Worm (Caenorhabditis elegans) whole organism, L3 larva: Measurements from ENCODE around the gene pcp-1.

Source experiments
- aly-2 ChIP-seq: fragments of 150-350 bp; optimal IDR thresholded peaks from 2 replicates; lab custom pipeline; 2014; ENCODE audit warnings: missing biosample characterization, missing genetic modification characterization
- jun-1 ChIP-seq: fragments of 150-350 bp; optimal IDR thresholded peaks from 2 replicates; lab custom pipeline; 2014; ENCODE audit warnings: missing biosample characterization, missing genetic modification reagents, missing genetic modification characterization
- nhr-237 ChIP-seq: fragments of 150-350 bp; optimal IDR thresholded peaks from 2 replicates; lab custom pipeline; 2014; ENCODE audit warnings: missing biosample characterization, missing genetic modification characterization
- nhr-77 ChIP-seq: fragments of 150-350 bp; optimal IDR thresholded peaks from 2 replicates; lab custom pipeline; 2014; ENCODE audit warnings: missing biosample characterization, missing genetic modification characterization
- snpc-4 ChIP-seq: fragments of 150-350 bp; optimal IDR thresholded peaks from 2 replicates; lab custom pipeline; 2014; ENCODE audit warnings: missing biosample characterization, missing genetic modification characterization
- tbx-2 ChIP-seq: sonication (generic microtip); optimal IDR thresholded peaks from 2 replicates; lab custom pipeline; 2016; ENCODE audit warnings: mild to moderate bottlenecking, missing genetic modification characterization, missing compliant biosample characterization
- unc-62 ChIP-seq: fragments of 150-350 bp; sonication (generic microtip); optimal IDR thresholded peaks from 4 replicates; lab custom pipeline; 2014; ENCODE audit warnings: missing biosample characterization, missing genetic modification reagents, missing genetic modification characterization
- ztf-11 ChIP-seq: fragments of 150-350 bp; optimal IDR thresholded peaks from 2 replicates; lab custom pipeline; 2014; ENCODE audit warnings: missing biosample characterization, missing genetic modification characterization

- TF ChIP-seq nhr-77, result no peak
- no peak for TF ChIP-seq jun-1 (tag; lab: Kevin White, UChicago)
- TF ChIP-seq nhr-237, result no peak
- TF ChIP-seq unc-62 (GFP tag; lab: Kevin White, UChicago), result no peak
- no peak for TF ChIP-seq tbx-2 (tag; lab: Kevin White, UChicago)
- TF ChIP-seq snpc-4 (tag; lab: Kevin White, UChicago), result no peak
- no peak for TF ChIP-seq ztf-11 (tag; lab: Kevin White, UChicago)
- TF ChIP-seq aly-2 (tag; lab: Kevin White, UChicago), result no peak
These were observed 36.3 kb upstream of the pcp-1 start for ce11 chrIII:7722411-7722810.
